Worm (Caenorhabditis elegans): Measurements from ENCODE around the gene ZK54.3.
A peak's percentile ranks its signal among the peaks of the same experiment; 100 is the strongest.

Gene ZK54.3

ce11 chrX:17451410-17451809, 15.4 kb downstream of the ZK54.3 start, which contains the start of gene C36E6.2:
TSS of gene C36E6.2 (plus strand) at chrX:17451670.
- TF ChIP-seq nhr-6 (tag; optimal IDR thresholded peaks at IDR 0.05) (peak; percentile 50), madf-9 (GFP tag; conservative IDR thresholded peaks at IDR 0.05) (no peak), ceh-28 (tag; optimal IDR thresholded peaks at IDR 0.05) (no peak), Y48G9A.11 (GFP tag; IDR thresholded peaks at IDR 0.05) (no peak), nhr-77 (tag; optimal IDR thresholded peaks at IDR 0.05) (peak; percentile 58), aha-1 (tag) (peak; percentile 99), nhr-11 (tag; optimal IDR thresholded peaks at IDR 0.05) (peak; percentile 21), daf-16 (GFP tag; optimal IDR thresholded peaks at IDR 0.05) (no peak), daf-16 (tag; optimal IDR thresholded peaks at IDR 0.05) (no peak), attf-4 (tag; optimal IDR thresholded peaks at IDR 0.05) (no peak), ctbp-1 (GFP tag; IDR thresholded peaks at IDR 0.05) (0 out of 2 replicates have a peak, but pooled peaks have one; percentile 16), lir-3 (tag; optimal IDR thresholded peaks at IDR 0.05) (no peak), Y5F2A.4 (GFP tag; optimal IDR thresholded peaks at IDR 0.05) (no peak), fkh-10 (GFP tag; optimal IDR thresholded peaks at IDR 0.05) (peak; percentile 51), unc-62 (GFP tag; optimal IDR thresholded peaks at IDR 0.05 in 1 of 2) (peak in 1 of 2 experiments; percentile 73), unc-62 (tag; optimal IDR thresholded peaks at IDR 0.05) (no peak), mep-1 (tag; optimal IDR thresholded peaks at IDR 0.05) (peak; percentile 87), F10B5.3 (tag; optimal IDR thresholded peaks at IDR 0.05) (peak; percentile 21), T20F7.1 (GFP tag; optimal IDR thresholded peaks at IDR 0.05) (peak; percentile 24), fos-1 (tag; optimal IDR thresholded peaks at IDR 0.05) (no peak), pha-4 (GFP tag; IDR thresholded peaks at IDR 0.05) (no peak), pha-4 (tag; optimal IDR thresholded peaks at IDR 0.05) (peak; percentile 69), mxl-3 (GFP tag; optimal IDR thresholded peaks at IDR 0.05) (peak; percentile 98), nhr-48 (tag; optimal IDR thresholded peaks at IDR 0.05) (peak; percentile 47), hlh-30 (tag; optimal IDR thresholded peaks at IDR 0.05; ENCODE audit: insufficient read depth) (peak; percentile 99), mes-2 (tag; optimal IDR thresholded peaks at IDR 0.05; ENCODE audit: poor library complexity, severe bottlenecking) (peak; percentile 79), duxl-1 (tag; optimal IDR thresholded peaks at IDR 0.05; ENCODE audit: poor library complexity) (peak; percentile 65), lim-7 (GFP tag; IDR thresholded peaks at IDR 0.05) (no peak), spr-1 (tag; optimal IDR thresholded peaks at IDR 0.05) (peak; percentile 1), dve-1 (tag; optimal IDR thresholded peaks at IDR 0.05; ENCODE audit: insufficient read depth) (peak; percentile 86), nhr-237 (tag; optimal IDR thresholded peaks at IDR 0.05) (no peak), hif-1 (tag; optimal IDR thresholded peaks at IDR 0.05) (peak in 1 of 2 experiments; percentile 89), dpl-1 (GFP tag; optimal IDR thresholded peaks at IDR 0.05) (peak; percentile 62), nhr-28 (tag; optimal IDR thresholded peaks at IDR 0.05) (peak; percentile 74), nhr-42 (GFP tag; IDR thresholded peaks at IDR 0.05) (no peak), vab-7 (GFP tag; IDR thresholded peaks at IDR 0.05) (0 out of 2 replicates have a peak, but pooled peaks have one; percentile 15), hmg-1.1 (GFP tag; IDR thresholded peaks at IDR 0.05) (peak; percentile 79), daf-12 (tag; optimal IDR thresholded peaks at IDR 0.05) (no peak), mxl-2 (GFP tag; conservative IDR thresholded peaks at IDR 0.05) (no peak), dmd-6 (GFP tag; IDR thresholded peaks at IDR 0.05) (peak; percentile 45), F37D6.2 (tag; optimal IDR thresholded peaks at IDR 0.05) (peak; percentile 25), rbr-2 (tag; optimal IDR thresholded peaks at IDR 0.05) (peak; percentile 58), mdl-1 (tag; optimal IDR thresholded peaks at IDR 0.05) (peak; percentile 97 to 99), zip-2 (tag; optimal IDR thresholded peaks at IDR 0.05) (peak; percentile 13), unc-130 (GFP tag; optimal IDR thresholded peaks at IDR 0.05) (no peak), aly-2 (tag; optimal IDR thresholded peaks at IDR 0.05) (no peak), lsy-2 (tag; optimal IDR thresholded peaks at IDR 0.05) (peak; percentile 13 to 84), ces-1 (GFP tag; optimal IDR thresholded peaks at IDR 0.05) (no peak), skn-1 (tag; optimal IDR thresholded peaks at IDR 0.05) (no peak), nhr-102 (tag; optimal IDR thresholded peaks at IDR 0.05) (peak; percentile 11), hlh-11 (tag; optimal IDR thresholded peaks at IDR 0.05) (peak; percentile 67), ztf-7 (tag; optimal IDR thresholded peaks at IDR 0.05) (peak; percentile 69)
